Fruit fly (Drosophila melanogaster) whole organism, larva: Measurements from ENCODE around the gene CG31957.

ENCODE experiments used
- noc ChIP-seq: fragments of 200-800 bp; sonication (Bioruptor generic); optimal IDR thresholded peaks from 3 replicates; lab custom pipeline; 2019; ENCODE audit warnings: missing biosample characterization, mild to moderate bottlenecking, missing genetic modification characterization, moderate library complexity

CG31957 gene

dm6 chr2L:3872283-3872682 lies at the start of gene CG31957:
Gene CG31957, minus strand, starts transcription at chr2L:3872458.
- no peak for TF ChIP-seq noc (tag; lab: Kevin White, UChicago)

dm6 chr2L:3916857-3917256 lies 44.6 kb upstream of the CG31957 start:
- no peak for TF ChIP-seq noc (tag; lab: Kevin White, UChicago)

DNA sequence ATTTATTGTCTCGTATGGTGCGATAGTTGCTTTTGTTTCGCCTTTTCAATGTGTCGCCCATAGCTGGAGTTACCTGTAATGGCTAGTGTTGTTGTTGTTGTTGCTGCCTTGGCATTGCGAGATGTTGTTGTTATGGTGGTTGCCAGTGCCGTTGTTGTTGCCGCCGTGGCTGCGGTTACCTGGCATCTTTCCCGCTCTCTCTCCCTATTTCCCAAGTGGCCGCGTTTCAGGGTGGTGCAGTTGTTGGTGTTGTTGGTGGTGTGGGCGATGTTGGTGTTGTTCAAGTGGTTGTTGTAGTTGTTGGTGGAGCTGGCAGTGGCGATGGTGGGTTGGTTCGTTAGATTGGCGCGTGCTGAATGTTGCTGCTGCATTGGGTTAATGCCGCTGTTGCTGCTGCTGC lies 42.4 kb upstream of the CG31957 start:
- TF ChIP-seq noc (tag; lab: Kevin White, UChicago) = no peak

DNA sequence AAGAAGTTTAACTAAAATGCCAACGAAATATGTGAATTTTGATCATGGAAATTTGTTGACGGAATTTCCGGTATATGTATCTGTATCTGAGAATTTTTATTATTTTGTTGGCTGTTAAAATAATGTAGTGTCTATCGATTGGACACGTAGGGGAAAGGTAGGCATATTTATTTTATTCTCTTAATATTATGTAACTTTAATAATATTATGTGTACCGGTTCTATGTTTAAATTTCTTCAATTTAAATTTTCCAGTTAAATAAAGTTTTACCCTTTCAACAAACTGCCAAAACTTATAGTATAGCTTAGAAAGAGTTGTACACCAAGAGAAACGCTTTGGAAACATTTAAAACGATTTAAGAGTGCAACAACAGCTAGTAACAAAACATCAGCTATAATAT lies 41.9 kb upstream of the CG31957 start, which contains the start of gene Fpgs2:
Gene Fpgs2 (minus strand): TSS at position 101 of the 400 bp plus-strand sequence.
- no peak for TF ChIP-seq noc (tag; lab: Kevin White, UChicago)

DNA sequence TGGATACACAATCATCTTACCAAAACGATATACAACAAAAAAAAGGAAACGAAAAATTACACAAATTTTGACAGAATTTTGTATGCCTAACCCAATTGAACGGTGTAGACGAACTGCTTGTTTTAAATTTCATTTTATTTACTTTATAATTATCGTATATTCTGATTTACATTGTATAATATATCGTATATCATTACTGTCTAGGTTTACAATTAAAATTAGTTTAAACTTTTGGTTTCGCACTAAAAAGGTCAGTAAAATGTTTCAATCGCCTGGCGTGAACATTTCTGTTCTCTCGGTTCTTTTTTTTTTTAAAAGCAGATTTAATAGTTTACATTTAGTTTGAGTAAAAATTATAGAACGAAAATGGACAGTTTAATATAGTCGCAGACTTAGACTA lies 30.5 kb upstream of the CG31957 start, which contains the start of gene capu:
Gene capu (minus strand): TSS at position 101 of the 400 bp plus-strand sequence.
- no peak for TF ChIP-seq noc (tag; lab: Kevin White, UChicago)

dm6 chr2L:3897529-3897928 lies 25.3 kb upstream of the CG31957 start:
- no peak for TF ChIP-seq noc (tag; lab: Kevin White, UChicago)

dm6 chr2L:3896834-3897143 lies 24.5 kb upstream of the CG31957 start:
- TF ChIP-seq noc (tag; lab: Kevin White, UChicago) = peak; percentile 87

dm6 chr2L:3895951-3896833 lies 23.9 kb upstream of the CG31957 start:
- TF ChIP-seq noc (tag; lab: Kevin White, UChicago) = peak; percentile 34

DNA sequence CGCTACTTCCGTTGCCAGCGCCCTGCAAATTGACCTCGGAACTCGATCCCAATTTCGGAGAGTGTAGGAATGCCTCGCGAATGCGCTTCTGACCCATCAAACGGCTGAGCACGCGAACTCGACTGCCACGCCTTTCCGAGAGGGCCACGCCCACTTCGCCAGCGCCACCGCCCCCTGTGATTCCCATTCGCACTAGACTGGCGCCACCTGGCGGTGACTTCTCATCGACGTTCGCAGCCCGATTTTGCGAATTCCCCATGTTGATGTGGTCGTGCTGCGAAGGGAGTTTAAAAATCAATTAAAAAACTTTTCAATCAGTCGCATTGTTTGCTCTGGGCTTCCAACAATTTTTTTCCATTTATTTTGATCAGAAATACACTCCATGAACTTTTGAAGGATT lies 21.1 kb upstream of the CG31957 start:
- TF ChIP-seq noc (tag; lab: Kevin White, UChicago) = no peak

DNA sequence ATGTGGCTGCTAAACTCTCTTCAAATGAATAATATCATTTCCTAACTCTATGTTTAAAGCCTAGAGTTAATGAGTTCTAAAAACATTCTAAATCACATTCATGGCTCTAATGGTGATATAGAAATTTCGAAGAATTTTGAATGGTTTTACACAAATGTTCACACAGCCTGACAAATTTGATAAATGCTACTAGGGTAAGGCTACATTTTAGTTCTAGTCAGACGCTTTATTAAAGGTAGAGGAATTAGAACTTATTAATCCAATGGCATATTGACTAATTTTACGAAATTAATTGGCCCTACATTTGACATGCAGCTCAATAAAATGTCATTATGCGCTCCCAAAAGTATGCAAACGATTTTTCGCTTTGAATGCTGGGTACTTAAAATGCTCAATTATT lies 17.6 kb upstream of the CG31957 start:
- TF ChIP-seq noc (tag; lab: Kevin White, UChicago) = no peak

DNA sequence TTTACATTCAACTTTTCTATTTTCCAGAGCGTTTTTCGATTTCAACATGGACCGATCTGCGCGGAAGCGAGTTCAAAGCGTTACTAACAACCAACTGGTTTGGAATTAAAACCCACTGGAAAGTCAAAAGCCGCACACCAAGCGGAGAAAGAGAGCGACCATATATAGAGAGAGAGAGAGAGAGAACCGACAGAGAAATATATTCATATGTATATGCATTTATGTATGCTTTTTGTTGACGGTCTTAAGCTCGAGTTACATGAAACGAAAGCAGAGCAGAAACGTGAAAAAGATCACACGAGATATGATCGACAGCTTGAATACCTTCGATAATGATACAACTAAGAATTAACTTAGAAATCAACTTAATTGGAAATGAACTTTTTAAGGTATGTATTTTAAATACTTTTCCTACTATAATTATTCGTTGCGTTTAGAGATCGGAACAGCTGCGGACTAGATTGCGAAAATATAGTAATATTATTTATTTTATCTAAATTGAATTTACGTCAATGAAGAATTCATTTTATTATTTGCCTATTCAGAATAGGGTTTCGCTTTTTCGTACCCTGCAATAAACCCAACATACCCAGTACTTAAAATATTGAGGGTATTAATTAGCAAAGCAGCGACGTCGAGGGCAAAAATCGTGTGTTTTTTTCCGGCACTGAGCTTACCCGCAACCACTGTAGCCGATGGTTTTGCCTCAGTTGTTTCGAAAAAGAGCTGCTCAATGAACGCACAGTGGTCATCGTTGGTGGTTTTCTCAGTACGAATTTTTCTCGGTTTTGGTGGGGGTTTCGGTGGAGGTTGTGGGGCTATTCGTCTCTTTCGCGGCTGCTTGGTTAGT lies 16.7 kb upstream of the CG31957 start:
- peak; percentile 39 for TF ChIP-seq noc (tag; lab: Kevin White, UChicago)

DNA sequence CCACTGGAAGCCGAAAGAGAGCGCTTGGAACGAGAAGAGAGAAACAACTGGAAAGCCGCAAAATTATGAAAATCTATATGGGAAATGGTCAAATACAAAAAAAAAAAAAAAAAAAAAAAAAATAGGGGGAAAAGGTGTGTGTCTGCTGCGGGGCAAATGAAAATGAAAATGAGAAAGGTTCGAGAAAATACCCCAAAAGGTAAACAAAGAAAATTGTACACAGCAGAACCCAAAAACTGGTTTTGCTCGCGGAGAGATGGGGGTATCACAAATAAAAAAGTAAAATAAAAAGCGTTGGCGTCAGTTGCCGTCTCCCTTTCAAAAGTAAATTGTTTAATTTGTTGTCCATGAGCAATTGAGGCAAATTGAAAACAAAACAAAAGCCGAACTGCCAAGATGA lies 15.9 kb upstream of the CG31957 start:
- no peak for TF ChIP-seq noc (tag; lab: Kevin White, UChicago)

DNA sequence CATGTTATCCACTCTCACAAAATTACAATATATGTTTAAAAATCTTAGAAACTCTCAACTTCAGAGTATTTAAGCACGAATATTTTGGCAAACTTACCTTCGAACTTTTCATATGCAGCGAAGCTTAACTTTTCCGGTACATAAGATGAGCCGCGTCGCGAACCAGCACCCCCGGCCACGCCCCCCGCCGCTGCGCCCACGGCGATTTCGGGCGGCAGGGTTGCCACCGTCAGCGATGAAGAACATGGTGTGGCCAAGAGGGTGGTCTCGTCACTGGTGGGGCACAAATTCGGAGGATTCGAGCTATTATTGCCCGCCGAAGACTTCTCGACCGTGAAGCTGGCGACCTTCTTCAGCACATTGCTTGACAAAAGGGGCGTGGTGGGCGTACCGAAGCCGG lies 11.7 kb upstream of the CG31957 start:
- no peak for TF ChIP-seq noc (tag; lab: Kevin White, UChicago)

dm6 chr2L:3882172-3882571 lies 9.9 kb upstream of the CG31957 start:
- no peak for TF ChIP-seq noc (tag; lab: Kevin White, UChicago)

DNA sequence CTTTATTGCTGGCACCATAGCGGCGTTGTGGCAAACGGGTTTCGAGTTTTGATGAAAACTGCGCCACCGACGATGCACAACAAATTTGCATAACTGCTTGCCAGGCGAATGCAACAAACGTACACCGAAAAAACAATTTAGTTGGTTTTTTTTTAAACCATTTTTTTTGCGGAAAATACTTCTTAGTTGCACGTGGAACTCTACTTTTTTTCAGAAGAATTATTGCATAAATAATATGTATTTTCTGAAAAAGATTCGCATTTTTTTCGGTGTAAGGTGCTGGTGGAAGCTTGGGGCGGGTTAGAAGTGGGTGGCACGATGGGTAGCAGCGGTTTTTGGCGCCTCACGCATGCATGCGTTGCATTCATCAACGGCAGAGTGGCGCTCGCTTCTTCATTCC lies 8.9 kb upstream of the CG31957 start:
- TF ChIP-seq noc (tag; lab: Kevin White, UChicago) = no peak

- TF ChIP-seq noc (tag; lab: Kevin White, UChicago) = peak; percentile 89
Measured at dm6 chr2L:3880048-3880447, 7.8 kb upstream of the CG31957 start.
